Fruit fly (Drosophila melanogaster) whole organism, embryonic: ENCODE results near the gene CG2841.

Experiments
- Antp ChIP-seq: fragments of 200-800 bp; sonication (Bioruptor generic); optimal IDR thresholded peaks from 3 replicates; lab custom pipeline; 2016; ENCODE audit warnings: missing biosample characterization, missing genetic modification characterization
- Awh ChIP-seq: fragments of 200-800 bp; sonication (Bioruptor generic); IDR thresholded peaks from 2 replicates; pipeline ENCODE4, ENCODE4 v1.3.6; 2022; ENCODE audit warnings: missing biosample characterization, missing genetic modification characterization
- B-H1 ChIP-seq: fragments of 200-800 bp; sonication (Bioruptor generic); IDR thresholded peaks from 3 replicates; pipeline ENCODE4 v1.3.6; 2022; ENCODE audit warnings: missing biosample characterization, missing genetic modification characterization
- CG10274 ChIP-seq: fragments of 200-800 bp; sonication (Bioruptor generic); optimal IDR thresholded peaks from 3 replicates; lab custom pipeline; 2017; ENCODE audit warnings: missing biosample characterization, mild to moderate bottlenecking, missing genetic modification characterization
- CG10321 ChIP-seq: fragments of 200-800 bp; sonication (Bioruptor generic); IDR thresholded peaks from 2 replicates; pipeline ENCODE4 v1.3.6; 2022; ENCODE audit warnings: missing biosample characterization, missing genetic modification characterization
- CG10654 ChIP-seq: fragments of 200-800 bp; sonication (Bioruptor generic); optimal IDR thresholded peaks from 2 replicates; lab custom pipeline; 2016; ENCODE audit warnings: missing biosample characterization, missing genetic modification characterization
- CG11093 ChIP-seq: fragments of 200-800 bp; sonication (Bioruptor generic); IDR thresholded peaks from 3 replicates; pipeline ENCODE4 v1.3.6; 2022; ENCODE audit warnings: missing biosample characterization, missing genetic modification characterization
- CG11723 ChIP-seq: fragments of 200-800 bp; sonication (Bioruptor generic); optimal IDR thresholded peaks from 2 replicates; lab custom pipeline; 2017; ENCODE audit warnings: missing biosample characterization, mild to moderate bottlenecking, missing genetic modification characterization
- CG12391 ChIP-seq: fragments of 200-800 bp; sonication (Bioruptor generic); optimal IDR thresholded peaks from 3 replicates; lab custom pipeline; 2018; ENCODE audit warnings: missing biosample characterization, mild to moderate bottlenecking, missing genetic modification characterization, moderate library complexity
- CG13624 ChIP-seq: fragments of 200-800 bp; sonication (Bioruptor generic); optimal IDR thresholded peaks from 2 replicates; lab custom pipeline; 2016; ENCODE audit warnings: missing biosample characterization, missing genetic modification characterization
- CG15011 ChIP-seq: fragments of 200-800 bp; sonication (Bioruptor generic); optimal IDR thresholded peaks from 3 replicates; lab custom pipeline; 2018; ENCODE audit warnings: missing biosample characterization, mild to moderate bottlenecking, missing genetic modification characterization
- CG15514 ChIP-seq: fragments of 200-800 bp; sonication (Bioruptor generic); optimal IDR thresholded peaks from 3 replicates; lab custom pipeline; 2017; ENCODE audit warnings: missing biosample characterization, missing genetic modification characterization, mild to moderate bottlenecking, moderate library complexity, missing genetic modification reagents
- CG16813 ChIP-seq: fragments of 200-800 bp; sonication (Bioruptor generic); IDR thresholded peaks from 3 replicates; pipeline ENCODE4 v1.3.6; 2022; ENCODE audit warnings: missing biosample characterization, missing genetic modification characterization; ENCODE audit not compliant: partially characterized antibody
- CG17385 ChIP-seq: fragments of 200-800 bp; sonication (Bioruptor generic); optimal IDR thresholded peaks from 3 replicates; lab custom pipeline; 2018; ENCODE audit warnings: missing biosample characterization, mild to moderate bottlenecking, missing genetic modification characterization
- CG17829 ChIP-seq: fragments of 200-800 bp; optimal IDR thresholded peaks from 2 replicates; lab custom pipeline; 2019; ENCODE audit warnings: missing biosample characterization, mild to moderate bottlenecking, missing genetic modification characterization, moderate library complexity
- CG1832 ChIP-seq: fragments of 200-800 bp; sonication (Bioruptor generic); optimal IDR thresholded peaks from 2 replicates; lab custom pipeline; 2017; ENCODE audit warnings: missing biosample characterization, mild to moderate bottlenecking, missing genetic modification characterization, inconsistent platforms
- CG2678 ChIP-seq: fragments of 200-800 bp; sonication (Bioruptor generic); optimal IDR thresholded peaks from 3 replicates; lab custom pipeline; 2019; ENCODE audit warnings: missing biosample characterization, mild to moderate bottlenecking, missing genetic modification characterization, moderate library complexity
- CG2712 ChIP-seq: fragments of 200-800 bp; optimal IDR thresholded peaks from 3 replicates; lab custom pipeline; 2019; ENCODE audit warnings: missing biosample characterization, mild to moderate bottlenecking, missing genetic modification characterization, moderate library complexity
- CG3163 ChIP-seq: fragments of 200-800 bp; sonication (Bioruptor generic); optimal IDR thresholded peaks from 3 replicates; lab custom pipeline; 2016; ENCODE audit warnings: missing biosample characterization, missing genetic modification characterization
- CG33557 ChIP-seq: fragments of 200-800 bp; sonication (Bioruptor generic); optimal IDR thresholded peaks from 2 replicates; lab custom pipeline; 2019; ENCODE audit warnings: missing biosample characterization, mild to moderate bottlenecking, missing genetic modification characterization, moderate library complexity
- CG34224 ChIP-seq: fragments of 200-800 bp; sonication (Bioruptor generic); IDR thresholded peaks from 3 replicates; pipeline ENCODE4 v1.3.6; 2022; ENCODE audit warnings: missing biosample characterization, missing genetic modification characterization; ENCODE audit not compliant: partially characterized antibody
- CG4360 ChIP-seq: fragments of 200-800 bp; sonication (Bioruptor generic); IDR thresholded peaks from 2 replicates; pipeline ENCODE4 v1.3.6; 2022; ENCODE audit warnings: missing biosample characterization, missing genetic modification characterization
- CG5245 ChIP-seq: fragments of 200-800 bp; sonication (Bioruptor generic); optimal IDR thresholded peaks from 3 replicates; lab custom pipeline; 2016; ENCODE audit warnings: missing biosample characterization, missing genetic modification characterization
- CG6175 ChIP-seq: fragments of 200-800 bp; sonication (Bioruptor generic); IDR thresholded peaks from 3 replicates; pipeline ENCODE4 v1.3.6; 2022; ENCODE audit warnings: missing biosample characterization, missing genetic modification characterization
- CG7928 ChIP-seq: fragments of 200-800 bp; sonication (Bioruptor generic); optimal IDR thresholded peaks from 2 replicates; lab custom pipeline; 2017; ENCODE audit warnings: missing biosample characterization, mild to moderate bottlenecking, missing genetic modification characterization
- CG8478 ChIP-seq: fragments of >200 bp; optimal IDR thresholded peaks from 2 replicates; lab custom pipeline; 2018
- Deaf1 ChIP-seq: fragments of 200-800 bp; optimal IDR thresholded peaks from 3 replicates; lab custom pipeline; 2019; ENCODE audit warnings: missing biosample characterization, mild to moderate bottlenecking, missing genetic modification characterization, moderate library complexity
- Dek ChIP-seq: fragments of 200-800 bp; sonication (Bioruptor generic); optimal IDR thresholded peaks from 3 replicates; lab custom pipeline; 2019; ENCODE audit warnings: missing biosample characterization, mild to moderate bottlenecking, missing genetic modification characterization, moderate library complexity
- Dp ChIP-seq: fragments of 200-800 bp; sonication (Bioruptor generic); optimal IDR thresholded peaks from 2 replicates; lab custom pipeline; 2018; ENCODE audit warnings: missing biosample characterization, mild to moderate bottlenecking, missing genetic modification characterization, moderate library complexity
- Hr78 ChIP-seq, 2 experiments: fragments of 200-800 bp in 1 of 2; fragments of >200 bp in 1 of 2; sonication (Bioruptor generic) in 1 of 2; optimal IDR thresholded peaks; 2 replicates each; lab custom pipeline; 2017 to 2019; ENCODE audit warnings: missing biosample characterization in 2 of 2, missing genetic modification characterization in 2 of 2, mild to moderate bottlenecking in 1 of 2, moderate library complexity in 1 of 2
- Lim3 ChIP-seq: fragments of 200-800 bp; sonication (Bioruptor generic); IDR thresholded peaks from 2 replicates; pipeline ENCODE4 v1.3.6; 2022; ENCODE audit warnings: missing biosample characterization, missing genetic modification characterization
- Nf-YB ChIP-seq: fragments of 200-800 bp; sonication (Bioruptor generic); optimal IDR thresholded peaks from 3 replicates; lab custom pipeline; 2019; ENCODE audit warnings: missing biosample characterization, mild to moderate bottlenecking, missing genetic modification characterization, moderate library complexity
- NfI ChIP-seq: fragments of 200-800 bp; sonication (Bioruptor generic); optimal IDR thresholded peaks from 3 replicates; lab custom pipeline; 2018; ENCODE audit warnings: missing biosample characterization, mild to moderate bottlenecking, missing genetic modification characterization, moderate library complexity
- Sry-δ ChIP-seq: fragments of 200-800 bp; sonication (Bioruptor generic); optimal IDR thresholded peaks from 2 replicates; lab custom pipeline; 2016; ENCODE audit warnings: missing biosample characterization, missing genetic modification characterization
- ato ChIP-seq: fragments of 200-800 bp; sonication (Bioruptor generic); IDR thresholded peaks from 2 replicates; pipeline ENCODE4 v1.3.6; 2022; ENCODE audit warnings: missing biosample characterization, missing genetic modification characterization; ENCODE audit not compliant: partially characterized antibody
- bigmax ChIP-seq: fragments of 200-800 bp; sonication (Bioruptor generic); optimal IDR thresholded peaks from 2 replicates; lab custom pipeline; 2018; ENCODE audit warnings: missing biosample characterization, mild to moderate bottlenecking, missing genetic modification characterization
- crc ChIP-seq: fragments of 200-800 bp; sonication (Bioruptor generic); optimal IDR thresholded peaks from 2 replicates; lab custom pipeline; 2016; ENCODE audit warnings: missing biosample characterization, missing genetic modification characterization
- fd102C ChIP-seq: fragments of 200-800 bp; sonication (Bioruptor generic); optimal IDR thresholded peaks from 2 replicates; lab custom pipeline; 2018; ENCODE audit warnings: missing biosample characterization, mild to moderate bottlenecking, missing genetic modification characterization, moderate library complexity
- h ChIP-seq: fragments of >200 bp; optimal IDR thresholded peaks from 2 replicates; lab custom pipeline; 2017
- inv ChIP-seq: fragments of 200-800 bp; sonication (Bioruptor generic); IDR thresholded peaks from 2 replicates; pipeline ENCODE4 v1.3.6; 2022; ENCODE audit warnings: missing biosample characterization, missing genetic modification characterization; ENCODE audit not compliant: partially characterized antibody
- kay ChIP-seq: fragments of 200-800 bp; sonication (Bioruptor generic); optimal IDR thresholded peaks from 2 replicates; lab custom pipeline; 2016; ENCODE audit warnings: missing biosample characterization, missing genetic modification characterization
- kni ChIP-seq: fragments of 200-800 bp; sonication (Bioruptor generic); optimal IDR thresholded peaks from 3 replicates; lab custom pipeline; 2017; ENCODE audit warnings: mild to moderate bottlenecking, missing biosample characterization, missing genetic modification reagents, missing genetic modification characterization
- knrl ChIP-seq: fragments of 200-800 bp; sonication (Bioruptor generic); IDR thresholded peaks from 3 replicates; pipeline ENCODE4 v1.3.6; 2022; ENCODE audit warnings: missing biosample characterization, missing genetic modification characterization; ENCODE audit not compliant: partially characterized antibody
- lov ChIP-seq, 2 experiments: fragments of 200-800 bp in 1 of 2; fragments of >200 bp in 1 of 2; sonication (Bioruptor generic) in 1 of 2; IDR thresholded peaks in 1 of 2; optimal IDR thresholded peaks in 1 of 2; 2 replicates in 1 of 2; 3 replicates in 1 of 2; pipeline versions ENCODE4 v1.3.6 to Lab custom; 2017 to 2022; ENCODE audit warnings: missing biosample characterization in 1 of 2, missing genetic modification characterization in 1 of 2
- onecut ChIP-seq: fragments of 200-800 bp; sonication (Bioruptor generic); IDR thresholded peaks from 2 replicates; pipeline ENCODE4 v1.3.6; 2022; ENCODE audit warnings: missing biosample characterization, missing genetic modification characterization
- psq ChIP-seq: fragments of 200-800 bp; sonication (Bioruptor generic); optimal IDR thresholded peaks from 2 replicates; lab custom pipeline; 2017; ENCODE audit warnings: missing biosample characterization, missing genetic modification characterization
- stc ChIP-seq: fragments of 200-800 bp; sonication (Bioruptor generic); IDR thresholded peaks from 2 replicates; pipeline ENCODE4 v1.3.6; 2022; ENCODE audit warnings: missing biosample characterization, missing genetic modification characterization
- tap ChIP-seq: fragments of 200-800 bp; optimal IDR thresholded peaks from 3 replicates; lab custom pipeline; 2019; ENCODE audit warnings: missing biosample characterization, mild to moderate bottlenecking, missing genetic modification characterization, moderate library complexity
- zfh1 ChIP-seq: fragments of 200-800 bp; sonication (Bioruptor generic); IDR thresholded peaks from 3 replicates; pipeline ENCODE4 v1.3.6; 2022; ENCODE audit warnings: missing biosample characterization, missing genetic modification characterization

The CG2841 gene

dm6 chrX:2396204-2396882 is 30.2 kb upstream of the CG2841 start (continued):
- TF ChIP-seq onecut (GFP tag; lab: Robert Waterston, UW) (peak; percentile 26; the same call in 1 of the 2 replicates), stc (GFP tag; lab: Robert Waterston, UW) (peak; percentile 49; the same call in 1 of the 2 replicates), Deaf1 (peak; percentile 15), CG1832 (peak; percentile 31), CG12391 (peak; percentile 53), CG2678 (tag; lab: Kevin White, UChicago) (peak; percentile 61), CG34224 (GFP tag; lab: Robert Waterston, UW) (no peak), CG4360 (no peak), CG6175 (GFP tag; lab: Robert Waterston, UW) (no peak), CG3163 (GFP tag; lab: Kevin White, UChicago) (no peak), CG7928 (GFP tag; lab: Kevin White, UChicago) (no peak), Dp (GFP tag; lab: Kevin White, UChicago) (no peak), CG2712 (tag; lab: Kevin White, UChicago) (peak; percentile 76), lov (optimal IDR thresholded peaks at IDR 0.05; lab: Kevin White, UChicago) (no peak), lov (GFP tag; IDR thresholded peaks at IDR 0.05; lab: Robert Waterston, UW) (no peak), CG10654 (GFP tag; lab: Kevin White, UChicago) (no peak), CG11723 (peak; percentile 21), ato (no peak), crc (GFP tag; lab: Kevin White, UChicago) (no peak), psq (GFP tag; lab: Kevin White, UChicago) (no peak), CG10274 (no peak), CG15514 (no peak), Hr78 (GFP tag; optimal IDR thresholded peaks at IDR 0.05; lab: Kevin White, UChicago) (no peak), Dek (tag; lab: Kevin White, UChicago) (no peak), CG17829 (tag; lab: Kevin White, UChicago) (peak; percentile 60), CG16813 (GFP tag; lab: Robert Waterston, UW) (no peak), bigmax (GFP tag; lab: Kevin White, UChicago) (no peak), tap (tag; lab: Kevin White, UChicago) (peak; percentile 28), kni (no peak), h (no peak), B-H1 (GFP tag; lab: Robert Waterston, UW) (no peak), knrl (no peak), inv (GFP tag; lab: Robert Waterston, UW) (no peak), CG5245 (GFP tag; lab: Kevin White, UChicago) (peak; percentile 17), Antp (no peak), NfI (peak; percentile 4), CG8478 (lab: Kevin White, UChicago) (no peak), Nf-YB (GFP tag; lab: Kevin White, UChicago) (peak; percentile 26), CG33557 (GFP tag; lab: Kevin White, UChicago) (peak; percentile 58), fd102C (GFP tag; lab: Kevin White, UChicago) (no peak), CG15011 (peak; percentile 2), Awh (GFP tag; lab: Robert Waterston, UW) (0 out of 2 replicates have a peak, but pooled peaks have one; percentile 49), CG10321 (GFP tag; lab: Robert Waterston, UW) (no peak), CG11093 (GFP tag; lab: Robert Waterston, UW) (no peak), CG17385 (GFP tag; lab: Kevin White, UChicago) (peak; percentile 43), zfh1 (GFP tag; lab: Robert Waterston, UW) (peak; percentile 63; the same call in 2 of the 3 replicates), Sry-δ (no peak), kay (GFP tag; lab: Kevin White, UChicago) (peak; percentile 29), CG13624 (GFP tag; lab: Kevin White, UChicago) (no peak), Lim3 (GFP tag; lab: Robert Waterston, UW) (no peak)
